Worm (Caenorhabditis elegans): ENCODE results near the gene F40G9.17.
A peak's percentile ranks its signal among the peaks of the same experiment; 100 is the strongest.

The F40G9.17 gene

DNA sequence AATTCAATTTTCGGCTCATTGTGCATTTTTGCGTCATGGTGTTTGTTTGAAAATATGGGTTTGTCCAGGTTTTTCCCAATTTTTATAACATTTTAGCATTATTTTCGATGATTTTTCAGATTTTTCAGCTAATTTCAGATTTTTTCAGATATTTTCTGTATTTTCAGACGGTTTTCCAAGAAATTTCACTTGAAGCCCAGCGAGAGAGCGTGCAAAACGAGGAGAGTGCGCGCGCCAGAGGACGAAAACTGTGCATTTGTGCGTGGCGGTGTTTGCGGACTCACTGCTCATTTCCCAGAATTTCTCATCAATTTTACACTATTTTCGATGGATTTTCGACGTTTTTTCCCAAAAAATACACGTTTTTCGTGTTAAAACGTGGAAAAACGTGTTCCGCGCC lies 40.9 kb downstream of the F40G9.17 start:
- TF ChIP-seq unc-62 (GFP tag; optimal IDR thresholded peaks at IDR 0.05) (no peak), snpc-4 (tag; optimal IDR thresholded peaks at IDR 0.05) (no peak), daf-12 (tag; optimal IDR thresholded peaks at IDR 0.05) (no peak), fkh-2 (tag; optimal IDR thresholded peaks at IDR 0.05) (no peak), nfya-1 (tag; optimal IDR thresholded peaks at IDR 0.05; ENCODE audit: insufficient read depth) (peak; percentile 60), aly-2 (tag; optimal IDR thresholded peaks at IDR 0.05) (no peak), jun-1 (tag; optimal IDR thresholded peaks at IDR 0.05) (no peak), ceh-9 (tag; optimal IDR thresholded peaks at IDR 0.05) (no peak), nhr-43 (tag; optimal IDR thresholded peaks at IDR 0.05; ENCODE audit: poor library complexity, severe bottlenecking) (no peak), egl-5 (tag; optimal IDR thresholded peaks at IDR 0.05) (no peak), ceh-28 (tag; optimal IDR thresholded peaks at IDR 0.05) (peak; percentile 34), mdl-1 (tag; optimal IDR thresholded peaks at IDR 0.05) (no peak), lin-15B (tag; optimal IDR thresholded peaks at IDR 0.05) (peak; percentile 32), egl-27 (tag; optimal IDR thresholded peaks at IDR 0.05) (no peak), ZK546.5 (tag; optimal IDR thresholded peaks at IDR 0.05) (no peak), fkh-10 (GFP tag; optimal IDR thresholded peaks at IDR 0.05) (no peak), hmg-11 (tag; optimal IDR thresholded peaks at IDR 0.05) (peak; percentile 60), pha-4 (tag; optimal IDR thresholded peaks at IDR 0.05) (peak; percentile 17), nhr-25 (tag; optimal IDR thresholded peaks at IDR 0.05) (no peak), ama-1 (optimal IDR thresholded peaks at IDR 0.05) (no peak), elt-3 (tag; optimal IDR thresholded peaks at IDR 0.05) (no peak), elt-1 (tag; optimal IDR thresholded peaks at IDR 0.05) (no peak), nhr-28 (tag; optimal IDR thresholded peaks at IDR 0.05) (no peak), pqm-1 (tag; optimal IDR thresholded peaks at IDR 0.05) (no peak), unc-39 (tag; optimal IDR thresholded peaks at IDR 0.05) (no peak), eor-1 (tag; optimal IDR thresholded peaks at IDR 0.05) (no peak), ceh-16 (tag; optimal IDR thresholded peaks at IDR 0.05) (no peak), zag-1 (tag; optimal IDR thresholded peaks at IDR 0.05) (no peak), ceh-82 (tag; optimal IDR thresholded peaks at IDR 0.05) (peak; percentile 38), R02D3.7 (tag; optimal IDR thresholded peaks at IDR 0.05) (peak; percentile 38), elt-2 (tag; optimal IDR thresholded peaks at IDR 0.05) (peak; percentile 32), ztf-4 (tag; optimal IDR thresholded peaks at IDR 0.05) (no peak), fos-1 (tag; optimal IDR thresholded peaks at IDR 0.05) (no peak), nhr-67 (tag; optimal IDR thresholded peaks at IDR 0.05) (no peak), nhr-237 (tag; optimal IDR thresholded peaks at IDR 0.05) (no peak), lsy-12 (tag; optimal IDR thresholded peaks at IDR 0.05) (peak; percentile 55), tbx-2 (tag; optimal IDR thresholded peaks at IDR 0.05) (peak; percentile 43), lin-39 (tag; optimal IDR thresholded peaks at IDR 0.05) (no peak), nhr-23 (tag; optimal IDR thresholded peaks at IDR 0.05) (no peak), sea-2 (GFP tag; optimal IDR thresholded peaks at IDR 0.05) (no peak), nhr-12 (tag; optimal IDR thresholded peaks at IDR 0.05) (no peak), nhr-76 (tag; optimal IDR thresholded peaks at IDR 0.05) (no peak), ztf-11 (tag; optimal IDR thresholded peaks at IDR 0.05) (no peak), nhr-77 (tag; optimal IDR thresholded peaks at IDR 0.05) (no peak), mml-1 (tag; optimal IDR thresholded peaks at IDR 0.05) (no peak), skn-1 (tag; optimal IDR thresholded peaks at IDR 0.05) (no peak), nhr-11 (tag; optimal IDR thresholded peaks at IDR 0.05) (no peak)

DNA sequence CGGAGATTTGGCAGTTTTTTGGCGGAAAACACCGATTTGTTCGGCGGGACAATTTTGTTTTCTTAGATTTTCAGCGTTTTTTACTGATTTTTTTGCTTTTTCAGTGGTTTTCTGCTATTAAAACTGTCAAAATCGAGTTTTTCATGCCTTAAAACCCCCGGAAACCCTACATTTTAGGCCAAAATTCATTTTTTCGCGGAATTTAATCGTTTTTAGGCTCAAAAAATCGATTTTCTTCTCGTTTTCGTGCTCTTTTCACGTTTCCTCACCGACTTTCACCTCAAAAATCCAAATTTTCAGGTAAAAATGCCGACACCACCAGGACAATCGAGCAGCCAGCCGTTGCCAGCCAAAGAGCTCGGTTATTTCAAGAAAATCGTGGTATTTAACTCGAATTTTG lies 41.3 kb downstream of the F40G9.17 start, which contains the start of gene hpo-29:
TSS of gene hpo-29 (plus strand) at position 301 of the 400 bp plus-strand sequence.
- no peak for TF ChIP-seq nhr-237 (tag; optimal IDR thresholded peaks at IDR 0.05)

Measured in whole organism, L3 larva.